1 fruit fly cellular context compared by ENCODE assay signal in genomic region chrX:7908239-7909068, dm6.
TF ChIP-seq lines count a peak whose summit lies in the region.

Gene dpr14, minus strand, starts transcription at chrX:7908286.
Gene spidey, plus strand, starts transcription at chrX:7908931.

TF ChIP-seq in whole organism, embryonic, 481 proteins besides CTCF, POLR2A, EP300 and RAD21 (continued from another document and continues in another):
- TF ChIP-seq CG6175 (GFP tag; IDR thresholded peaks at IDR 0.05; lab: Robert Waterston, UW) (peak; percentile 80), CG13296 (GFP tag; optimal IDR thresholded peaks at IDR 0.05; lab: Kevin White, UChicago) (peak; percentile 92), Bdp1 (GFP tag; optimal IDR thresholded peaks at IDR 0.05; lab: Kevin White, UChicago) (peak; percentile 62), Elba2 (GFP tag; optimal IDR thresholded peaks at IDR 0.05; lab: Kevin White, UChicago) (no peak), fu2 (GFP tag; optimal IDR thresholded peaks at IDR 0.05; lab: Kevin White, UChicago) (peak; percentile 89), HmgD (GFP tag; optimal IDR thresholded peaks at IDR 0.05; lab: Kevin White, UChicago) (peak; percentile 52), ap (GFP tag; IDR thresholded peaks at IDR 0.05; lab: Robert Waterston, UW) (peak; percentile 68), CG31365 (tag; optimal IDR thresholded peaks at IDR 0.05; lab: Kevin White, UChicago) (peak; percentile 80), da (GFP tag; optimal IDR thresholded peaks at IDR 0.05; lab: Kevin White, UChicago) (peak; percentile 63), ro (GFP tag; IDR thresholded peaks at IDR 0.05; lab: Robert Waterston, UW) (peak; percentile 42; the same call in 1 of the 2 replicates), GATAe (GFP tag; conservative IDR thresholded peaks at IDR 0.05; lab: Robert Waterston, UW) (peak; percentile 93), CG10565 (GFP tag; optimal IDR thresholded peaks at IDR 0.05; lab: Kevin White, UChicago) (peak; percentile 31), ftz-f1 (GFP tag; optimal IDR thresholded peaks at IDR 0.05; lab: Kevin White, UChicago) (peak; percentile 28), chif (GFP tag; optimal IDR thresholded peaks at IDR 0.05; lab: Kevin White, UChicago) (peak; percentile 80 to 87), aop (GFP tag; IDR thresholded peaks at IDR 0.05; lab: Robert Waterston, UW) (peak; percentile 56; the same call in 1 of the 2 replicates), crc (GFP tag; optimal IDR thresholded peaks at IDR 0.05; lab: Kevin White, UChicago) (peak; percentile 73), Deaf1 (tag; optimal IDR thresholded peaks at IDR 0.05; lab: Kevin White, UChicago) (peak; percentile 69), CG9727 (GFP tag; optimal IDR thresholded peaks at IDR 0.05; lab: Kevin White, UChicago) (peak; percentile 88), CG4820 (GFP tag; optimal IDR thresholded peaks at IDR 0.05; lab: Kevin White, UChicago) (peak; percentile 81), Scr (GFP tag; IDR thresholded peaks at IDR 0.05; lab: Robert Waterston, UW; ENCODE audit: partially characterized antibody) (peak; percentile 55), CG32532 (GFP tag; IDR thresholded peaks at IDR 0.05; lab: Robert Waterston, UW) (peak; percentile 94), CG14965 (GFP tag; optimal IDR thresholded peaks at IDR 0.05; lab: Kevin White, UChicago; ENCODE audit: borderline replicate concordance) (peak; percentile 36), D19A (tag; optimal IDR thresholded peaks at IDR 0.05; lab: Kevin White, UChicago) (peak; percentile 89), CG2116 (GFP tag; optimal IDR thresholded peaks at IDR 0.05; lab: Kevin White, UChicago) (peak; percentile 66), CG1792 (GFP tag; optimal IDR thresholded peaks at IDR 0.05; lab: Kevin White, UChicago) (peak; percentile 90), mam (GFP tag; optimal IDR thresholded peaks at IDR 0.05; lab: Kevin White, UChicago) (peak; percentile 88), CG5953 (GFP tag; IDR thresholded peaks at IDR 0.05; lab: Robert Waterston, UW) (peak; percentile 72), CG10147 (GFP tag; optimal IDR thresholded peaks at IDR 0.05; lab: Kevin White, UChicago) (peak; percentile 84), CG9215 (GFP tag; IDR thresholded peaks at IDR 0.05; lab: Robert Waterston, UW) (peak; percentile 86), Opbp (GFP tag; IDR thresholded peaks at IDR 0.05; lab: Robert Waterston, UW; ENCODE audit: partially characterized antibody) (0 out of 3 replicates have a peak, but pooled peaks have one; percentile 7), hb (GFP tag; IDR thresholded peaks at IDR 0.05; lab: Robert Waterston, UW; ENCODE audit: partially characterized antibody) (no peak), wek (GFP tag; optimal IDR thresholded peaks at IDR 0.05; lab: Kevin White, UChicago) (peak; percentile 71), MBD-R2 (GFP tag; IDR thresholded peaks at IDR 0.05; lab: Robert Waterston, UW) (peak; percentile 80; the same call in 1 of the 2 replicates), CG1529 (GFP tag; optimal IDR thresholded peaks at IDR 0.05; lab: Kevin White, UChicago) (peak; percentile 77), Chrac-16 (GFP tag; optimal IDR thresholded peaks at IDR 0.05; lab: Kevin White, UChicago) (peak; percentile 81), Dip2 (GFP tag; IDR thresholded peaks at IDR 0.05; lab: Robert Waterston, UW) (0 out of 2 replicates have a peak, but pooled peaks have one; percentile 31), cato (GFP tag; optimal IDR thresholded peaks at IDR 0.05; lab: Kevin White, UChicago; ENCODE audit: borderline replicate concordance) (peak; percentile 76), nau (GFP tag; optimal IDR thresholded peaks at IDR 0.05; lab: Kevin White, UChicago) (peak; percentile 87), az2 (GFP tag; optimal IDR thresholded peaks at IDR 0.05; lab: Kevin White, UChicago) (peak; percentile 86), CG6254 (GFP tag; optimal IDR thresholded peaks at IDR 0.05; lab: Kevin White, UChicago) (peak; percentile 79), MESR4 (GFP tag; optimal IDR thresholded peaks at IDR 0.05; lab: Kevin White, UChicago) (peak; percentile 70), CG14710 (tag; optimal IDR thresholded peaks at IDR 0.05; lab: Kevin White, UChicago) (peak; percentile 83), CG4360 (GFP tag; IDR thresholded peaks at IDR 0.05; lab: Robert Waterston, UW) (peak; percentile 42), odd (GFP tag; optimal IDR thresholded peaks at IDR 0.05; lab: Kevin White, UChicago) (peak; percentile 84), CG7745 (tag; optimal IDR thresholded peaks at IDR 0.05; lab: Kevin White, UChicago) (no peak), CG11398 (GFP tag; optimal IDR thresholded peaks at IDR 0.05; lab: Kevin White, UChicago) (peak; percentile 81), CG9609 (GFP tag; optimal IDR thresholded peaks at IDR 0.05; lab: Kevin White, UChicago) (peak; percentile 84), sqz (GFP tag; optimal IDR thresholded peaks at IDR 0.05; lab: Kevin White, UChicago) (peak; percentile 81), unc-4 (GFP tag; IDR thresholded peaks at IDR 0.05; lab: Robert Waterston, UW; ENCODE audit: partially characterized antibody) (peak; percentile 42), TFAM (GFP tag; optimal IDR thresholded peaks at IDR 0.05; lab: Kevin White, UChicago) (peak; percentile 50), insv (GFP tag; optimal IDR thresholded peaks at IDR 0.05; lab: Kevin White, UChicago) (peak in 1 of 2 experiments; percentile 62), D19B (GFP tag; optimal IDR thresholded peaks at IDR 0.05; lab: Kevin White, UChicago) (peak; percentile 80), CG2120 (GFP tag; optimal IDR thresholded peaks at IDR 0.05; lab: Kevin White, UChicago) (peak; percentile 96), CG34224 (GFP tag; IDR thresholded peaks at IDR 0.05; lab: Robert Waterston, UW; ENCODE audit: partially characterized antibody) (peak; percentile 46; the same call in 1 of the 3 replicates), chm (GFP tag; IDR thresholded peaks at IDR 0.05; lab: Robert Waterston, UW) (peak; percentile 75), CG9876 (GFP tag; optimal IDR thresholded peaks at IDR 0.05; lab: Kevin White, UChicago) (peak; percentile 73), pzg (GFP tag; optimal IDR thresholded peaks at IDR 0.05; lab: Kevin White, UChicago) (peak; percentile 29), Sox100B (GFP tag; optimal IDR thresholded peaks at IDR 0.05; lab: Kevin White, UChicago) (peak; percentile 86), HLHmδ (GFP tag; optimal IDR thresholded peaks at IDR 0.05; lab: Kevin White, UChicago) (no peak), B-H1 (GFP tag; IDR thresholded peaks at IDR 0.05; lab: Robert Waterston, UW) (peak; percentile 85), CG10209 (GFP tag; optimal IDR thresholded peaks at IDR 0.05; lab: Kevin White, UChicago) (peak; percentile 89), scrt (GFP tag; optimal IDR thresholded peaks at IDR 0.05; lab: Kevin White, UChicago) (peak; percentile 90), CG4617 (GFP tag; optimal IDR thresholded peaks at IDR 0.05; lab: Kevin White, UChicago; ENCODE audit: borderline replicate concordance) (peak; percentile 60), Max (GFP tag; optimal IDR thresholded peaks at IDR 0.05; lab: Kevin White, UChicago) (peak; percentile 84), Dp (GFP tag; optimal IDR thresholded peaks at IDR 0.05; lab: Kevin White, UChicago) (peak; percentile 55), nom (GFP tag; optimal IDR thresholded peaks at IDR 0.05; lab: Kevin White, UChicago) (peak; percentile 63), CG5245 (GFP tag; optimal IDR thresholded peaks at IDR 0.05; lab: Kevin White, UChicago) (peak; percentile 74), CG15601 (tag; optimal IDR thresholded peaks at IDR 0.05; lab: Kevin White, UChicago) (peak; percentile 84), unpg (GFP tag; optimal IDR thresholded peaks at IDR 0.05; lab: Kevin White, UChicago) (peak; percentile 92), sisA (GFP tag; IDR thresholded peaks at IDR 0.05; lab: Robert Waterston, UW) (peak; percentile 93), CG10274 (GFP tag; optimal IDR thresholded peaks at IDR 0.05; lab: Kevin White, UChicago) (peak; percentile 69), BEAF-32 (GFP tag; optimal IDR thresholded peaks at IDR 0.05; lab: Kevin White, UChicago) (peak; percentile 50), toy (GFP tag; IDR thresholded peaks at IDR 0.05; lab: Robert Waterston, UW) (peak; percentile 78), Gsc (GFP tag; IDR thresholded peaks at IDR 0.05; lab: Robert Waterston, UW) (peak; percentile 62), Aef1 (GFP tag; IDR thresholded peaks at IDR 0.05; lab: Robert Waterston, UW) (peak; percentile 90), CG4707 (GFP tag; optimal IDR thresholded peaks at IDR 0.05; lab: Kevin White, UChicago) (peak; percentile 62), pita (GFP tag; optimal IDR thresholded peaks at IDR 0.05; lab: Kevin White, UChicago) (no peak), CG10267 (tag; optimal IDR thresholded peaks at IDR 0.05; lab: Kevin White, UChicago) (peak; percentile 81), Fer2 (tag; optimal IDR thresholded peaks at IDR 0.05; lab: Kevin White, UChicago) (peak; percentile 86), h (optimal IDR thresholded peaks at IDR 0.05; lab: Kevin White, UChicago) (no peak), ham (GFP tag; IDR thresholded peaks at IDR 0.05; lab: Robert Waterston, UW) (peak; percentile 78), CG4730 (GFP tag; IDR thresholded peaks at IDR 0.05; lab: Robert Waterston, UW) (peak; percentile 76), sim (GFP tag; IDR thresholded peaks at IDR 0.05; lab: Robert Waterston, UW) (peak; percentile 64; the same call in 1 of the 2 replicates), hth (optimal IDR thresholded peaks at IDR 0.05; lab: Kevin White, UChicago) (no peak), ab (GFP tag; optimal IDR thresholded peaks at IDR 0.05; lab: Kevin White, UChicago) (peak; percentile 81), CG10366 (GFP tag; IDR thresholded peaks at IDR 0.05; lab: Robert Waterston, UW) (peak; percentile 89), br (optimal IDR thresholded peaks at IDR 0.05; lab: Kevin White, UChicago) (no peak), CG10321 (GFP tag; IDR thresholded peaks at IDR 0.05; lab: Robert Waterston, UW) (no peak; the same call in 1 of the 2 replicates), CG17612 (GFP tag; IDR thresholded peaks at IDR 0.05; lab: Robert Waterston, UW) (peak; percentile 80), CHES-1-like (GFP tag; optimal IDR thresholded peaks at IDR 0.05; lab: Kevin White, UChicago) (peak; percentile 89), zfh2 (GFP tag; optimal IDR thresholded peaks at IDR 0.05; lab: Kevin White, UChicago) (peak; percentile 82), zfh1 (GFP tag; IDR thresholded peaks at IDR 0.05; lab: Robert Waterston, UW) (peak; percentile 87), CG2889 (GFP tag; IDR thresholded peaks at IDR 0.05; lab: Robert Waterston, UW) (peak; percentile 85), CG15011 (GFP tag; optimal IDR thresholded peaks at IDR 0.05; lab: Kevin White, UChicago) (peak; percentile 87), Dek (tag; optimal IDR thresholded peaks at IDR 0.05; lab: Kevin White, UChicago) (peak; percentile 90), dati (GFP tag; IDR thresholded peaks at IDR 0.05; lab: Robert Waterston, UW) (no peak), al (GFP tag; IDR thresholded peaks at IDR 0.05; lab: Robert Waterston, UW) (peak; percentile 88), CG9437 (GFP tag; optimal IDR thresholded peaks at IDR 0.05; lab: Kevin White, UChicago) (peak; percentile 76), pfk (GFP tag; optimal IDR thresholded peaks at IDR 0.05; lab: Kevin White, UChicago) (peak; percentile 12), tgo (GFP tag; IDR thresholded peaks at IDR 0.05; lab: Robert Waterston, UW) (peak; percentile 93), CG4282 (GFP tag; optimal IDR thresholded peaks at IDR 0.05; lab: Kevin White, UChicago) (peak; percentile 73), fd102C (GFP tag; optimal IDR thresholded peaks at IDR 0.05; lab: Kevin White, UChicago) (peak; percentile 37), CG12071 (GFP tag; optimal IDR thresholded peaks at IDR 0.05; lab: Kevin White, UChicago) (peak; percentile 92), knrl (GFP tag; IDR thresholded peaks at IDR 0.05; lab: Robert Waterston, UW; ENCODE audit: partially characterized antibody) (no peak), Asciz (GFP tag; optimal IDR thresholded peaks at IDR 0.05; lab: Kevin White, UChicago) (peak; percentile 77), CG31388 (GFP tag; optimal IDR thresholded peaks at IDR 0.05; lab: Kevin White, UChicago) (peak; percentile 48), Poxn (GFP tag; IDR thresholded peaks at IDR 0.05; lab: Robert Waterston, UW) (peak; percentile 75), phol (tag; optimal IDR thresholded peaks at IDR 0.05; lab: Kevin White, UChicago) (peak; percentile 86), mld (GFP tag; IDR thresholded peaks at IDR 0.05; lab: Robert Waterston, UW; ENCODE audit: partially characterized antibody) (no peak), CG3726 (GFP tag; IDR thresholded peaks at IDR 0.05; lab: Robert Waterston, UW) (peak; percentile 72; the same call in 2 of the 3 replicates), klu (GFP tag; IDR thresholded peaks at IDR 0.05; lab: Robert Waterston, UW) (peak; percentile 77), bcd (GFP tag; optimal IDR thresholded peaks at IDR 0.05; lab: Kevin White, UChicago) (peak; percentile 91), fd96Cb (tag; optimal IDR thresholded peaks at IDR 0.05; lab: Kevin White, UChicago) (peak; percentile 88), Ptx1 (GFP tag; IDR thresholded peaks at IDR 0.05; lab: Robert Waterston, UW) (peak; percentile 93), CG32772 (GFP tag; IDR thresholded peaks at IDR 0.05; lab: Robert Waterston, UW) (peak; percentile 91), HLH4C (GFP tag; IDR thresholded peaks at IDR 0.05; lab: Robert Waterston, UW; ENCODE audit: partially characterized antibody) (peak; percentile 62; the same call in 2 of the 3 replicates), luna (GFP tag; optimal IDR thresholded peaks at IDR 0.05; lab: Kevin White, UChicago) (peak; percentile 56), CG13894 (tag; optimal IDR thresholded peaks at IDR 0.05; lab: Kevin White, UChicago) (peak; percentile 93), Hr51 (GFP tag; optimal IDR thresholded peaks at IDR 0.05; lab: Kevin White, UChicago) (peak; percentile 80 to 91), CG7963 (GFP tag; IDR thresholded peaks at IDR 0.05; lab: Robert Waterston, UW; ENCODE audit: partially characterized antibody) (0 out of 3 replicates have a peak, but pooled peaks have one; percentile 8), CG10654 (GFP tag; optimal IDR thresholded peaks at IDR 0.05; lab: Kevin White, UChicago) (peak; percentile 73), Ets97D (GFP tag; optimal IDR thresholded peaks at IDR 0.05; lab: Kevin White, UChicago) (peak; percentile 63), Ssrp (tag; optimal IDR thresholded peaks at IDR 0.05; lab: Kevin White, UChicago) (peak; percentile 78), CG6654 (GFP tag; optimal IDR thresholded peaks at IDR 0.05; lab: Kevin White, UChicago) (peak; percentile 74), vnd (GFP tag; IDR thresholded peaks at IDR 0.05; lab: Robert Waterston, UW; ENCODE audit: partially characterized antibody) (no peak; the same call in 2 of the 3 replicates), ATbp (GFP tag; optimal IDR thresholded peaks at IDR 0.05; lab: Kevin White, UChicago) (peak; percentile 89), tll (GFP tag; optimal IDR thresholded peaks at IDR 0.05; lab: Kevin White, UChicago) (no peak)
